Worm (Caenorhabditis elegans) whole organism, L1 larva: Measurements from ENCODE around the gene C05A2.4.
A peak's percentile ranks its signal among the peaks of the same experiment; 100 is the strongest.

ENCODE experiments used
- C04F5.9 ChIP-seq: sonication (generic microtip); optimal IDR thresholded peaks from 2 replicates; lab custom pipeline; 2016; ENCODE audit warnings: missing genetic modification characterization, missing compliant biosample characterization
- C16A3.4 ChIP-seq: fragments of 150-350 bp; optimal IDR thresholded peaks from 2 replicates; lab custom pipeline; 2014; ENCODE audit warnings: missing biosample characterization, missing genetic modification characterization
- C34B4.2 ChIP-seq: sonication (generic microtip); optimal IDR thresholded peaks from 2 replicates; lab custom pipeline; 2017; ENCODE audit warnings: mild to moderate bottlenecking, missing genetic modification characterization, missing compliant biosample characterization
- F16B12.6 ChIP-seq: fragments of 150-350 bp; optimal IDR thresholded peaks from 2 replicates; lab custom pipeline; 2014; ENCODE audit warnings: missing biosample characterization, missing genetic modification characterization
- Y116A8C.19 ChIP-seq: sonication (generic microtip); optimal IDR thresholded peaks from 2 replicates; lab custom pipeline; 2016; ENCODE audit warnings: missing compliant biosample characterization, missing genetic modification characterization, borderline replicate concordance
- aha-1 ChIP-seq: fragments of 150-350 bp; optimal IDR thresholded peaks from 2 replicates; lab custom pipeline; 2014; ENCODE audit warnings: missing biosample characterization, missing genetic modification characterization
- alr-1 ChIP-seq: fragments of 200-800 bp; sonication (Bioruptor generic); optimal IDR thresholded peaks from 2 replicates; lab custom pipeline; 2018; ENCODE audit warnings: borderline replicate concordance, mild to moderate bottlenecking, missing genetic modification characterization, missing compliant biosample characterization
- blmp-1 ChIP-seq: fragments of 150-350 bp; optimal IDR thresholded peaks from 2 replicates; lab custom pipeline; 2014; ENCODE audit warnings: missing biosample characterization, missing genetic modification characterization
- ceh-63 ChIP-seq: fragments of 200-800 bp; sonication (Bioruptor generic); optimal IDR thresholded peaks from 2 replicates; lab custom pipeline; 2018; ENCODE audit warnings: mild to moderate bottlenecking, missing genetic modification characterization, missing compliant biosample characterization
- ceh-90 ChIP-seq: sonication (generic microtip); optimal IDR thresholded peaks from 2 replicates; lab custom pipeline; 2016; ENCODE audit warnings: missing genetic modification characterization, missing compliant biosample characterization
- dsc-1 ChIP-seq: sonication (generic microtip); optimal IDR thresholded peaks from 2 replicates; lab custom pipeline; 2016; ENCODE audit warnings: mild to moderate bottlenecking, missing genetic modification characterization, missing compliant biosample characterization
- efl-3 ChIP-seq: fragments of 200-800 bp; sonication (Bioruptor generic); optimal IDR thresholded peaks from 2 replicates; lab custom pipeline; 2018; ENCODE audit warnings: mild to moderate bottlenecking, missing genetic modification characterization, missing compliant biosample characterization
- egl-13 ChIP-seq: sonication (generic microtip); optimal IDR thresholded peaks from 2 replicates; lab custom pipeline; 2016; ENCODE audit warnings: missing genotype, missing genetic modification reagents, missing genetic modification characterization, missing compliant biosample characterization
- elt-2 ChIP-seq: sonication (generic microtip); optimal IDR thresholded peaks from 2 replicates; lab custom pipeline; 2016; ENCODE audit warnings: missing genetic modification characterization, mild to moderate bottlenecking, inconsistent platforms, missing compliant biosample characterization, missing genetic modification reagents
- elt-3 ChIP-seq, 6 experiments: fragments of 150-350 bp in 1 of 6; sonication (generic microtip); optimal IDR thresholded peaks; 2 replicates each; lab custom pipeline; 2017 to 2018; ENCODE audit warnings: missing biosample characterization in 6 of 6, missing genetic modification characterization in 6 of 6, inconsistent platforms in 1 of 6
- ets-5 ChIP-seq: fragments of 200-800 bp; sonication (Bioruptor generic); IDR thresholded peaks from 2 replicates; pipeline ENCODE4 v1.3.6; 2022; ENCODE audit warnings: missing genetic modification characterization, missing compliant biosample characterization
- fkh-4 ChIP-seq: sonication (generic microtip); optimal IDR thresholded peaks from 2 replicates; lab custom pipeline; 2016; ENCODE audit warnings: missing compliant biosample characterization, missing genetic modification characterization, borderline replicate concordance
- fkh-8 ChIP-seq: sonication (generic microtip); optimal IDR thresholded peaks from 2 replicates; lab custom pipeline; 2016; ENCODE audit warnings: mild to moderate bottlenecking, missing genetic modification characterization, missing compliant biosample characterization
- hlh-17 ChIP-seq: fragments of 200-800 bp; sonication (Bioruptor generic); optimal IDR thresholded peaks from 2 replicates; lab custom pipeline; 2018; ENCODE audit warnings: missing genetic modification characterization, mild to moderate bottlenecking, missing compliant biosample characterization, moderate library complexity, borderline replicate concordance
- hpl-2 ChIP-seq: fragments of 150-350 bp; optimal IDR thresholded peaks from 2 replicates; lab custom pipeline; 2014; ENCODE audit warnings: missing biosample characterization, missing genetic modification reagents, missing genetic modification characterization
- irx-1 ChIP-seq: sonication (generic microtip); optimal IDR thresholded peaks from 2 replicates; lab custom pipeline; 2016; ENCODE audit warnings: missing genetic modification characterization, missing compliant biosample characterization
- jun-1 ChIP-seq: fragments of 150-350 bp; optimal IDR thresholded peaks from 2 replicates; lab custom pipeline; 2014; ENCODE audit warnings: missing biosample characterization, missing genetic modification reagents, missing genetic modification characterization
- lin-14 ChIP-seq: fragments of 200-800 bp; sonication (Bioruptor generic); optimal IDR thresholded peaks from 2 replicates; lab custom pipeline; 2018; ENCODE audit warnings: mild to moderate bottlenecking, missing genetic modification characterization, moderate library complexity, missing compliant biosample characterization
- lin-35 ChIP-seq, 2 experiments: fragments of 150-350 bp; optimal IDR thresholded peaks; 2 replicates each; lab custom pipeline; 2014; ENCODE audit warnings: missing biosample characterization in 2 of 2, missing genetic modification characterization in 2 of 2, missing genetic modification reagents in 2 of 2
- lir-3 ChIP-seq: sonication (generic microtip); optimal IDR thresholded peaks from 2 replicates; lab custom pipeline; 2016; ENCODE audit warnings: mild to moderate bottlenecking, missing genetic modification characterization, moderate library complexity, missing compliant biosample characterization; ENCODE audit not compliant: poor library complexity
- lsy-2 ChIP-seq, 2 experiments: fragments of 150-350 bp; optimal IDR thresholded peaks; 2 replicates each; lab custom pipeline; 2014; ENCODE audit warnings: missing biosample characterization in 2 of 2, missing genetic modification characterization in 2 of 2
- mab-9 ChIP-seq: fragments of 200-800 bp; sonication (Bioruptor generic); IDR thresholded peaks from 2 replicates; pipeline ENCODE4 v1.3.6; 2022; ENCODE audit warnings: missing genetic modification reagents, missing genetic modification characterization, missing compliant biosample characterization
- mdl-1 ChIP-seq, 2 experiments: fragments of 150-350 bp; optimal IDR thresholded peaks; 2 replicates each; lab custom pipeline; 2014 to 2017; ENCODE audit warnings: missing biosample characterization in 2 of 2, missing genetic modification characterization in 2 of 2, inconsistent platforms in 1 of 2
- mef-2 ChIP-seq: fragments of 150-350 bp; optimal IDR thresholded peaks from 2 replicates; lab custom pipeline; 2014; ENCODE audit warnings: missing biosample characterization, missing genetic modification characterization
- mep-1 ChIP-seq: fragments of 150-350 bp; optimal IDR thresholded peaks from 2 replicates; lab custom pipeline; 2014; ENCODE audit warnings: missing biosample characterization, missing genetic modification characterization
- nhr-11 ChIP-seq: fragments of 150-350 bp; optimal IDR thresholded peaks from 2 replicates; lab custom pipeline; 2014; ENCODE audit warnings: missing biosample characterization, missing genetic modification characterization
- nhr-12 ChIP-seq: sonication (generic microtip); optimal IDR thresholded peaks from 2 replicates; lab custom pipeline; 2017; ENCODE audit warnings: missing biosample characterization, missing genetic modification characterization
- nhr-19 ChIP-seq: fragments of 200-800 bp; sonication (Bioruptor generic); conservative IDR thresholded peaks from 2 replicates; pipeline ENCODE4 v1.3.6; 2022; ENCODE audit warnings: missing genetic modification characterization, missing compliant biosample characterization
- nhr-20 ChIP-seq: sonication (generic microtip); optimal IDR thresholded peaks from 2 replicates; lab custom pipeline; 2016; ENCODE audit warnings: mild to moderate bottlenecking, missing genetic modification characterization, missing compliant biosample characterization
- nhr-237 ChIP-seq: fragments of 150-350 bp; optimal IDR thresholded peaks from 2 replicates; lab custom pipeline; 2014; ENCODE audit warnings: missing biosample characterization, missing genetic modification characterization
- nhr-28 ChIP-seq: fragments of 150-350 bp; optimal IDR thresholded peaks from 2 replicates; lab custom pipeline; 2014; ENCODE audit warnings: missing biosample characterization, missing genetic modification characterization
- nhr-71 ChIP-seq: sonication (generic microtip); optimal IDR thresholded peaks from 2 replicates; lab custom pipeline; 2016; ENCODE audit warnings: mild to moderate bottlenecking, missing genetic modification characterization, moderate library complexity, missing compliant biosample characterization
- nhr-76 ChIP-seq: sonication (generic microtip); optimal IDR thresholded peaks from 2 replicates; lab custom pipeline; 2017; ENCODE audit warnings: missing biosample characterization, missing genetic modification characterization
- nhr-84 ChIP-seq: sonication (generic microtip); optimal IDR thresholded peaks from 2 replicates; lab custom pipeline; 2017; ENCODE audit warnings: missing biosample characterization, missing genetic modification characterization
- nhr-85 ChIP-seq: sonication (generic microtip); peaks from one replicate; lab custom pipeline; 2016; ENCODE audit warnings: missing genetic modification characterization, inconsistent platforms, missing compliant biosample characterization
- nhr-90 ChIP-seq: sonication (generic microtip); optimal IDR thresholded peaks from 2 replicates; lab custom pipeline; 2016; ENCODE audit warnings: mild to moderate bottlenecking, missing genetic modification characterization, missing compliant biosample characterization; ENCODE audit not compliant: poor library complexity
- snpc-4 ChIP-seq: fragments of 150-350 bp; optimal IDR thresholded peaks from 2 replicates; lab custom pipeline; 2014; ENCODE audit warnings: missing biosample characterization, missing genetic modification characterization
- snu-23 ChIP-seq: sonication (generic microtip); optimal IDR thresholded peaks from 2 replicates; lab custom pipeline; 2016; ENCODE audit warnings: missing genetic modification characterization, missing compliant biosample characterization
- sox-4 ChIP-seq: sonication (generic microtip); optimal IDR thresholded peaks from 2 replicates; lab custom pipeline; 2016; ENCODE audit warnings: missing genetic modification characterization, missing compliant biosample characterization
- sptf-1 ChIP-seq: fragments of 150-350 bp; optimal IDR thresholded peaks from 2 replicates; lab custom pipeline; 2014; ENCODE audit warnings: missing biosample characterization, missing genetic modification characterization
- tbx-2 ChIP-seq: sonication (generic microtip); optimal IDR thresholded peaks from 2 replicates; lab custom pipeline; 2016; ENCODE audit warnings: missing genetic modification characterization, missing compliant biosample characterization
- tlp-1 ChIP-seq: fragments of 150-350 bp; optimal IDR thresholded peaks from 2 replicates; lab custom pipeline; 2014; ENCODE audit warnings: missing biosample characterization, missing genetic modification characterization
- unc-130 ChIP-seq: fragments of 150-350 bp; optimal IDR thresholded peaks from 2 replicates; lab custom pipeline; 2017; ENCODE audit warnings: missing biosample characterization, missing genetic modification characterization, inconsistent platforms
- unc-62 ChIP-seq: fragments of 150-350 bp; optimal IDR thresholded peaks from 2 replicates; lab custom pipeline; 2014; ENCODE audit warnings: missing biosample characterization, missing genetic modification reagents, missing genetic modification characterization
- unc-86 ChIP-seq: sonication (generic microtip); optimal IDR thresholded peaks from 2 replicates; lab custom pipeline; 2016; ENCODE audit warnings: missing genetic modification characterization, missing compliant biosample characterization
- unc-98 ChIP-seq: fragments of 200-800 bp; sonication (Bioruptor generic); IDR thresholded peaks from 2 replicates; pipeline ENCODE4 v1.3.6; 2022; ENCODE audit warnings: missing genetic modification characterization, missing compliant biosample characterization
- xbp-1 ChIP-seq: sonication (generic microtip); optimal IDR thresholded peaks from 2 replicates; lab custom pipeline; 2016; ENCODE audit warnings: missing genetic modification characterization, missing compliant biosample characterization
- zag-1 ChIP-seq: fragments of 150-350 bp; optimal IDR thresholded peaks from 2 replicates; lab custom pipeline; 2014; ENCODE audit warnings: missing biosample characterization, missing genetic modification characterization
- ztf-11 ChIP-seq, 2 experiments: sonication (generic microtip); optimal IDR thresholded peaks; 2 replicates each; lab custom pipeline; 2016 to 2017; ENCODE audit warnings: missing genetic modification characterization in 2 of 2, missing biosample characterization in 1 of 2, missing compliant biosample characterization in 1 of 2

Gene C05A2.4

DNA sequence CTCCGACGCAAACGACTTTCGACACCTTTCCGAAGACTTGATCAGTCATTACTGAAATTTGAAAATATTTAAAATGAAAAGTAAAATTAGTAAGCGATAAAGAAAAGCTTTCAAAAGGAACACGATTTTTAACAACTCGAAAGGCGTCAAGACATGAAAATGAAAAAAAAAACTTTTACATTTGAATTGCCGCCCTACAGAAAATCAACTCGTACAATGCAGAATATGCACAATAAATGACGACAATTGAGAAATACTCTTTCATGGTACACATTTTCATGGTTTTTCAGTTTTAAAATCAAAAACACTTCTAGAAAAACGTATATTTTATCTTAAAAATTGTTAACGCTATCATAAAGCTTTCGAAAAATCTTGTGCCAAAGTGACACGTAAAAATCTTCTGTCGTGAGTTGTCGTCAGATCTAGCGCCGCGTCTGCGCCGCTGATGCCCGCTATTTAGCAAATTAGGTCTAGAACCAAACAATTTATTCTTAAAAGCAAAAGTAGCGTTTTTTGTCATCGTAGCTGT, 33.8 kb upstream of the C05A2.4 start, which contains the start of gene sqv-4:
Gene sqv-4, minus strand, starts transcription at position 51 of the 529 bp plus-strand sequence.
- TF ChIP-seq nhr-84 (tag; lab: Kevin White, UChicago) (no peak), mep-1 (tag; lab: Kevin White, UChicago) (peak; percentile 18), C04F5.9 (tag; lab: Kevin White, UChicago) (no peak), nhr-71 (peak; percentile 70), egl-13 (tag; lab: Kevin White, UChicago) (no peak), alr-1 (tag; lab: Kevin White, UChicago) (no peak), nhr-28 (tag; lab: Kevin White, UChicago) (no peak), blmp-1 (no peak), aha-1 (tag; lab: Kevin White, UChicago) (no peak), ets-5 (GFP tag; lab: Robert Waterston, UW) (no peak), zag-1 (no peak), hlh-17 (GFP tag; lab: Kevin White, UChicago) (no peak), unc-130 (tag; lab: Kevin White, UChicago) (no peak), elt-3 (tag; optimal IDR thresholded peaks at IDR 0.05; lab: Kevin White, UChicago) (no peak), unc-62 (no peak), efl-3 (GFP tag; lab: Kevin White, UChicago) (no peak), ztf-11 (tag; optimal IDR thresholded peaks at IDR 0.05; lab: Kevin White, UChicago) (no peak), lin-14 (GFP tag; lab: Kevin White, UChicago) (no peak), unc-86 (tag; lab: Kevin White, UChicago) (peak; percentile 10), fkh-8 (no peak), nhr-12 (tag; lab: Kevin White, UChicago) (no peak), lin-35 (GFP tag; optimal IDR thresholded peaks at IDR 0.05; lab: Kevin White, UChicago) (peak; percentile 81 to 92), nhr-19 (GFP tag; lab: Robert Waterston, UW) (peak; percentile 16; the same call in 1 of the 2 replicates), snpc-4 (no peak), irx-1 (tag; lab: Kevin White, UChicago) (peak; percentile 0), mef-2 (tag; lab: Kevin White, UChicago) (no peak), F16B12.6 (peak; percentile 72), tlp-1 (no peak), nhr-237 (tag; lab: Kevin White, UChicago) (no peak), ceh-63 (GFP tag; lab: Kevin White, UChicago) (no peak), dsc-1 (peak; percentile 44), jun-1 (tag; lab: Kevin White, UChicago) (no peak), nhr-85 (tag; lab: Kevin White, UChicago) (peak; percentile 10), nhr-76 (tag; lab: Kevin White, UChicago) (no peak), mab-9 (GFP tag; lab: Robert Waterston, UW) (no peak), xbp-1 (tag; lab: Kevin White, UChicago) (peak; percentile 59), mdl-1 (tag; optimal IDR thresholded peaks at IDR 0.05; lab: Kevin White, UChicago) (no peak), elt-2 (tag; lab: Kevin White, UChicago) (no peak), tbx-2 (tag; lab: Kevin White, UChicago) (peak; percentile 61), nhr-90 (tag; lab: Kevin White, UChicago) (peak; percentile 11), ceh-90 (no peak), fkh-4 (tag; lab: Kevin White, UChicago) (no peak), Y116A8C.19 (no peak), unc-98 (no peak), lir-3 (tag; lab: Kevin White, UChicago) (no peak), C34B4.2 (tag; lab: Kevin White, UChicago) (no peak), C16A3.4 (tag; lab: Kevin White, UChicago) (no peak), snu-23 (peak; percentile 67), nhr-20 (peak; percentile 32), hpl-2 (GFP tag; lab: Kevin White, UChicago) (no peak), sox-4 (tag; lab: Kevin White, UChicago) (no peak), nhr-11 (tag; lab: Kevin White, UChicago) (no peak), lsy-2 (tag; optimal IDR thresholded peaks at IDR 0.05; lab: Kevin White, UChicago) (peak; percentile 28 to 78), sptf-1 (tag; lab: Kevin White, UChicago) (no peak)
